Fruit fly (Drosophila melanogaster) whole organism, prepupa: ENCODE measurements around the gene BG642312.

Experiments used
- Blimp-1 ChIP-seq: fragments of 200-800 bp; sonication (Bioruptor generic); optimal IDR thresholded peaks from 3 replicates; lab custom pipeline; 2017; ENCODE audit warnings: missing biosample characterization, missing genetic modification characterization, mild to moderate bottlenecking, moderate library complexity, missing genetic modification reagents
- CG10631 ChIP-seq: fragments of 200-800 bp; sonication (Bioruptor generic); optimal IDR thresholded peaks from 2 replicates; lab custom pipeline; 2016; ENCODE audit warnings: missing biosample characterization, missing genetic modification characterization
- CG11294 ChIP-seq: fragments of 200-800 bp; sonication (Bioruptor generic); IDR thresholded peaks from 2 replicates; pipeline ENCODE4 v1.3.6; 2022; ENCODE audit warnings: missing biosample characterization, missing genetic modification characterization
- CG11902 ChIP-seq: fragments of 200-800 bp; sonication (Bioruptor generic); optimal IDR thresholded peaks from 3 replicates; lab custom pipeline; 2016; ENCODE audit warnings: missing biosample characterization, missing genetic modification characterization
- CG34406 ChIP-seq: fragments of 200-800 bp; sonication (Bioruptor generic); optimal IDR thresholded peaks from 3 replicates; lab custom pipeline; 2016; ENCODE audit warnings: missing biosample characterization, missing genetic modification characterization
- CG4318 ChIP-seq: fragments of 200-800 bp; sonication (Bioruptor generic); optimal IDR thresholded peaks from 3 replicates; lab custom pipeline; 2017; ENCODE audit warnings: missing biosample characterization, mild to moderate bottlenecking, missing genetic modification characterization
- CG6163 ChIP-seq: fragments of 200-800 bp; sonication (Bioruptor generic); IDR thresholded peaks from 3 replicates; pipeline ENCODE4 v1.3.6; 2022; ENCODE audit warnings: missing biosample characterization, missing genetic modification characterization
- CG6276 ChIP-seq: fragments of 200-800 bp; sonication (Bioruptor generic); optimal IDR thresholded peaks from 2 replicates; lab custom pipeline; 2017; ENCODE audit warnings: missing biosample characterization, mild to moderate bottlenecking, missing genetic modification characterization
- CG8119 ChIP-seq: fragments of 200-800 bp; sonication (Bioruptor generic); IDR thresholded peaks from 3 replicates; pipeline ENCODE4 v1.3.6; 2022; ENCODE audit warnings: missing biosample characterization, missing genetic modification characterization
- CG8319 ChIP-seq: fragments of 200-800 bp; sonication (Bioruptor generic); optimal IDR thresholded peaks from 3 replicates; lab custom pipeline; 2016; ENCODE audit warnings: missing biosample characterization, missing genetic modification characterization
- CG9139 ChIP-seq: fragments of 200-800 bp; sonication (Bioruptor generic); optimal IDR thresholded peaks from 3 replicates; lab custom pipeline; 2017; ENCODE audit warnings: missing biosample characterization, mild to moderate bottlenecking, missing genetic modification characterization
- Ets21C ChIP-seq: fragments of 200-800 bp; sonication (Bioruptor generic); optimal IDR thresholded peaks from 3 replicates; lab custom pipeline; 2016; ENCODE audit warnings: missing biosample characterization, missing genetic modification characterization
- Ets96B ChIP-seq: fragments of 200-800 bp; optimal IDR thresholded peaks from 2 replicates; lab custom pipeline; 2019; ENCODE audit warnings: missing biosample characterization, mild to moderate bottlenecking, missing genetic modification characterization, moderate library complexity
- Hr39 ChIP-seq: fragments of 200-800 bp; sonication (Bioruptor generic); optimal IDR thresholded peaks from 2 replicates; lab custom pipeline; 2016; ENCODE audit warnings: missing biosample characterization, missing genetic modification characterization
- Hr4 ChIP-seq: fragments of 200-800 bp; sonication (Bioruptor generic); optimal IDR thresholded peaks from 3 replicates; lab custom pipeline; 2016; ENCODE audit warnings: missing biosample characterization, missing genetic modification characterization
- Lpt ChIP-seq: fragments of 200-800 bp; sonication (Bioruptor generic); optimal IDR thresholded peaks from 3 replicates; lab custom pipeline; 2016; ENCODE audit warnings: missing biosample characterization, missing genetic modification characterization
- Met ChIP-seq: fragments of 200-800 bp; sonication (Bioruptor generic); optimal IDR thresholded peaks from 3 replicates; lab custom pipeline; 2016; ENCODE audit warnings: missing biosample characterization, missing genetic modification characterization
- OdsH ChIP-seq: fragments of 200-800 bp; sonication (Bioruptor generic); optimal IDR thresholded peaks from 3 replicates; lab custom pipeline; 2016; ENCODE audit warnings: missing biosample characterization, missing genetic modification characterization
- Sox102F ChIP-seq: fragments of 200-800 bp; sonication (Bioruptor generic); optimal IDR thresholded peaks from 2 replicates; lab custom pipeline; 2016; ENCODE audit warnings: missing biosample characterization, mild to moderate bottlenecking, missing genetic modification characterization
- Sox15 ChIP-seq: fragments of 200-800 bp; sonication (Bioruptor generic); optimal IDR thresholded peaks from 3 replicates; lab custom pipeline; 2016; ENCODE audit warnings: missing biosample characterization, missing genetic modification characterization
- achi ChIP-seq: fragments of 200-800 bp; sonication (Bioruptor generic); optimal IDR thresholded peaks from 3 replicates; lab custom pipeline; 2016; ENCODE audit warnings: missing biosample characterization, missing genetic modification characterization
- acj6 ChIP-seq: fragments of 200-800 bp; sonication (Bioruptor generic); optimal IDR thresholded peaks from 3 replicates; lab custom pipeline; 2016; ENCODE audit warnings: missing biosample characterization, missing genetic modification characterization
- cyc ChIP-seq: fragments of 200-800 bp; sonication (Bioruptor generic); optimal IDR thresholded peaks from 3 replicates; lab custom pipeline; 2016; ENCODE audit warnings: missing biosample characterization, missing genetic modification characterization
- dsx ChIP-seq: fragments of 200-800 bp; optimal IDR thresholded peaks from 3 replicates; lab custom pipeline; 2019; ENCODE audit warnings: missing biosample characterization, mild to moderate bottlenecking, missing genetic modification characterization, moderate library complexity; ENCODE audit not compliant: poor library complexity, severe bottlenecking
- esn ChIP-seq: fragments of 200-800 bp; sonication (Bioruptor generic); optimal IDR thresholded peaks from 2 replicates; lab custom pipeline; 2016; ENCODE audit warnings: missing biosample characterization, mild to moderate bottlenecking, missing genetic modification characterization, moderate library complexity
- fd59A ChIP-seq: fragments of 200-800 bp; sonication (Bioruptor generic); optimal IDR thresholded peaks from 2 replicates; lab custom pipeline; 2017; ENCODE audit warnings: missing biosample characterization, mild to moderate bottlenecking, missing genetic modification characterization, missing genetic modification reagents
- fd85E ChIP-seq: fragments of 200-800 bp; sonication (Bioruptor generic); optimal IDR thresholded peaks from 3 replicates; lab custom pipeline; 2016; ENCODE audit warnings: missing biosample characterization, missing genetic modification characterization
- fkh ChIP-seq: fragments of 200-800 bp; sonication (Bioruptor generic); optimal IDR thresholded peaks from 3 replicates; lab custom pipeline; 2017; ENCODE audit warnings: missing biosample characterization, mild to moderate bottlenecking, missing genetic modification characterization, moderate library complexity
- net ChIP-seq: fragments of 200-800 bp; sonication (Bioruptor generic); optimal IDR thresholded peaks from 3 replicates; lab custom pipeline; 2016; ENCODE audit warnings: missing biosample characterization, missing genetic modification characterization
- pdm3 ChIP-seq: fragments of 200-800 bp; sonication (Bioruptor generic); optimal IDR thresholded peaks from 3 replicates; lab custom pipeline; 2016; ENCODE audit warnings: missing biosample characterization, missing genetic modification characterization
- salr ChIP-seq, 2 experiments: fragments of 200-800 bp; sonication (Bioruptor generic); optimal IDR thresholded peaks; 3 replicates each; lab custom pipeline; 2016 to 2018; ENCODE audit warnings: missing biosample characterization in 2 of 2, missing genetic modification characterization in 2 of 2, mild to moderate bottlenecking in 1 of 2
- spab ChIP-seq: fragments of 200-800 bp; sonication (Bioruptor generic); optimal IDR thresholded peaks from 2 replicates; lab custom pipeline; 2017; ENCODE audit warnings: missing biosample characterization, mild to moderate bottlenecking, missing genetic modification characterization, missing genetic modification reagents
- ss ChIP-seq, 2 experiments: fragments of 200-800 bp; sonication (Bioruptor generic); optimal IDR thresholded peaks; 2 replicates in 1 of 2; 3 replicates in 1 of 2; lab custom pipeline; 2017 to 2018; ENCODE audit warnings: mild to moderate bottlenecking in 2 of 2, missing biosample characterization in 2 of 2, missing genetic modification characterization in 2 of 2, moderate library complexity in 1 of 2
- svp ChIP-seq: fragments of 200-800 bp; sonication (Bioruptor generic); peaks from one replicate; lab custom pipeline; 2016; ENCODE audit warnings: missing biosample characterization, missing genetic modification characterization
- topi ChIP-seq: fragments of 200-800 bp; sonication (Bioruptor generic); optimal IDR thresholded peaks from 3 replicates; lab custom pipeline; 2016; ENCODE audit warnings: missing biosample characterization, missing genetic modification characterization
- vri ChIP-seq: fragments of 200-800 bp; sonication (Bioruptor generic); optimal IDR thresholded peaks from 3 replicates; lab custom pipeline; 2016; ENCODE audit warnings: missing biosample characterization, mild to moderate bottlenecking, missing genetic modification characterization

BG642312 gene

DNA sequence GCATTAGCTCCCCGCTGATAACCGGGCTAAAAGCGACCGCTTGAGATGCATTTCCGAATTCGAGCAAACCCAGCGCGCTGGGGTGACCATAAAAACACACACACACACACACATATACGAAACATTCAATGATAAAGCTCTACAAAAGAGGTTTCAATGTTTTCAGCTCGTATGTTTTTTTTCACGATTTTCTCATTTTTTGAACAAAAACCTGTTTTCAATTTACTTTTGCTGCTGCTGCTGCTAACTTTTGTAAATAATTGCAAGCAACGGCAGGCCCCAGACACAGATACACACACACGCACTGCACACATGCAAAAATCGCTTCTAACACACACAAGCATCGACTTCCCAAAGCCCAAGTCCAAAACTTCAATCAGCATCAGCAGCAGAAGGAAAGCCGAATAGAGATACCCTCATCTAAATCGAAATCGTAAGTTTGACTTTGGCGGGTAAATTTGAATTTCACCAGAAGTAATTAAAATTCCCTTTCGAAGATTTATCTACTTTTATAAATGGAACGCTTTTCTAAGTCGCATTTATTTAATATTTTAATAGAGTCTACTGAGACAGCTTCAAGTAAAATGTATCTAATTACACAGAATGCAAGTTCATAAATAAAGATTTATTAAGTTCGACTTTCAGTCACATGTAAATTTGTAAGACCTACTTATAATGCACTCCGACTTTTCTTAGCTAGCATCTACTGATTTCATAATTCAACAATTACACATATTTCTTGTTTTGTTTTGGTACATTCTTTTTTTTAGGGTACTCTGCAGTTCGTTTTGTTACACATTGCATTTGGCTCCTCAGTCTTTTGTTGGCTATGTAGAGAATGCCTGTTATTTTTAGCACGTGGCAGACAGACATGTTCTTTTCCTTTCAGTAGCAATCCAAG, 16.2 kb upstream of the BG642312 start (continued):
- peak; percentile 49 for TF ChIP-seq Hr4 (GFP tag; lab: Kevin White, UChicago)
- peak; percentile 16 for TF ChIP-seq OdsH (GFP tag; lab: Kevin White, UChicago)
- TF ChIP-seq Ets96B (tag; lab: Kevin White, UChicago): no peak
- TF ChIP-seq CG4318 (GFP tag; lab: Kevin White, UChicago): peak; percentile 31
- peak; percentile 7 for TF ChIP-seq vri (GFP tag; lab: Kevin White, UChicago)
- TF ChIP-seq Lpt (GFP tag; lab: Kevin White, UChicago): peak; percentile 20
- TF ChIP-seq CG9139: no peak
- peak; percentile 41 for TF ChIP-seq Hr39 (GFP tag; lab: Kevin White, UChicago)
- peak in 1 of 2 experiments; percentile 36 for TF ChIP-seq ss (GFP tag; optimal IDR thresholded peaks at IDR 0.05; lab: Kevin White, UChicago)
- no peak for TF ChIP-seq Ets21C
- no peak for TF ChIP-seq achi (GFP tag; lab: Kevin White, UChicago)
- peak; percentile 19 for TF ChIP-seq Sox102F (GFP tag; lab: Kevin White, UChicago)
- peak; percentile 67 for TF ChIP-seq Met (GFP tag; lab: Kevin White, UChicago)
- TF ChIP-seq salr (GFP tag; optimal IDR thresholded peaks at IDR 0.05; lab: Kevin White, UChicago): peak in 1 of 2 experiments; percentile 46
- no peak for TF ChIP-seq spab (GFP tag; lab: Kevin White, UChicago)
- peak; percentile 17 for TF ChIP-seq pdm3 (GFP tag; lab: Kevin White, UChicago)
- no peak for TF ChIP-seq CG11294 (GFP tag; lab: Robert Waterston, UW)
- TF ChIP-seq net (GFP tag; lab: Kevin White, UChicago): peak; percentile 7
- peak; percentile 64 for TF ChIP-seq CG6276 (GFP tag; lab: Kevin White, UChicago)
- TF ChIP-seq svp (GFP tag; lab: Kevin White, UChicago): peak; percentile 85
- TF ChIP-seq dsx (GFP tag; lab: Kevin White, UChicago): peak; percentile 31
- peak; percentile 35 for TF ChIP-seq Blimp-1 (GFP tag; lab: Kevin White, UChicago)
- TF ChIP-seq acj6 (GFP tag; lab: Kevin White, UChicago): peak; percentile 33
- peak; percentile 64 for TF ChIP-seq esn
- no peak for TF ChIP-seq fd85E (GFP tag; lab: Kevin White, UChicago)
- peak; percentile 33 for TF ChIP-seq cyc (GFP tag; lab: Kevin White, UChicago)
- peak; percentile 69; the same call in 2 of the 3 replicates for TF ChIP-seq CG8119 (GFP tag; lab: Robert Waterston, UW)
- peak; percentile 59; the same call in 2 of the 3 replicates for TF ChIP-seq CG6163 (GFP tag; lab: Robert Waterston, UW)
- TF ChIP-seq CG34406 (GFP tag; lab: Kevin White, UChicago): no peak
- TF ChIP-seq, all 60 proteins: peak for 33

DNA sequence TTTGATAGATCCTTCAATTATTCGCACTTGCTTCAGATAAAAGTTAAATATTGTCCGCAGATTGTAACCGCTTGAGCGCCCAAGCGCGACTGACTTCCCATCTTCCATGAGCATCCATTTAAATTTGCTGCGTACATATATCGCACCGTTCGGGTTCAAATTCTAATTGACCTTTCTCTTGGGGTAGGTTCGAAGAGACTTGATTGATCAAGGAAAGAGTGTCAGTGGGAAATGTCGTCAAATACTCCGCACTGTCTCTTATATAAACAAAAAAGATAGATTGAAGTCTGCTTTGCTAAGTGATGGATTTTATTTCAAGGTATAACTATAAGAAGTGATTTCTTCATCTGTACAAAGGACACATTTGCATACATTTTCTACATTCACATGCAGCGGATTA, 12.5 kb upstream of the BG642312 start, which contains the start of gene Mdr65:
Gene Mdr65 (minus strand): TSS at position 101 of the 400 bp plus-strand sequence.
- no peak for TF ChIP-seq CG34406 (GFP tag; lab: Kevin White, UChicago)
- TF ChIP-seq achi (GFP tag; lab: Kevin White, UChicago): no peak
- TF ChIP-seq topi (GFP tag; lab: Kevin White, UChicago): no peak
- no peak for TF ChIP-seq Lpt (GFP tag; lab: Kevin White, UChicago)
- no peak for TF ChIP-seq Sox15
- no peak for TF ChIP-seq CG6163 (GFP tag; lab: Robert Waterston, UW)
- no peak for TF ChIP-seq fkh (GFP tag; lab: Kevin White, UChicago)
- TF ChIP-seq CG8319 (GFP tag; lab: Kevin White, UChicago): no peak
- TF ChIP-seq Blimp-1 (GFP tag; lab: Kevin White, UChicago): no peak
- TF ChIP-seq Ets96B (tag; lab: Kevin White, UChicago): no peak
- TF ChIP-seq CG10631 (GFP tag; lab: Kevin White, UChicago): no peak
- TF ChIP-seq CG8119 (GFP tag; lab: Robert Waterston, UW): no peak
- no peak for TF ChIP-seq ss (GFP tag; optimal IDR thresholded peaks at IDR 0.05; lab: Kevin White, UChicago)
- TF ChIP-seq fd59A: no peak
- no peak for TF ChIP-seq CG11902
- no peak for TF ChIP-seq fd85E (GFP tag; lab: Kevin White, UChicago)
